Worm (Caenorhabditis elegans) whole organism, late embryonic: ENCODE data around the gene sut-1.

Experiments used
- C38D4.7 ChIP-seq: fragments of 200-800 bp; sonication (Bioruptor generic); optimal IDR thresholded peaks from 2 replicates; lab custom pipeline; 2018; ENCODE audit warnings: mild to moderate bottlenecking, missing genetic modification characterization, moderate library complexity, missing compliant biosample characterization
- Y22D7AL.16 ChIP-seq: sonication (generic microtip); optimal IDR thresholded peaks from 2 replicates; lab custom pipeline; 2016; ENCODE audit warnings: missing genetic modification characterization, missing compliant biosample characterization
- ceh-18 ChIP-seq: sonication (generic microtip); optimal IDR thresholded peaks from 2 replicates; lab custom pipeline; 2016; ENCODE audit warnings: missing genetic modification characterization, missing compliant biosample characterization
- ceh-31 ChIP-seq: sonication (generic microtip); optimal IDR thresholded peaks from 2 replicates; lab custom pipeline; 2016; ENCODE audit warnings: missing genetic modification characterization, missing compliant biosample characterization
- ceh-48 ChIP-seq: sonication (generic microtip); optimal IDR thresholded peaks from 2 replicates; lab custom pipeline; 2016; ENCODE audit warnings: missing genetic modification characterization, inconsistent platforms, missing compliant biosample characterization
- che-1 ChIP-seq: sonication (generic microtip); optimal IDR thresholded peaks from 2 replicates; lab custom pipeline; 2016; ENCODE audit warnings: mild to moderate bottlenecking, missing genetic modification characterization, missing compliant biosample characterization
- fkh-6 ChIP-seq: sonication (generic microtip); optimal IDR thresholded peaks from 2 replicates; lab custom pipeline; 2016; ENCODE audit warnings: missing genetic modification characterization, missing compliant biosample characterization
- gmeb-2 ChIP-seq: sonication (generic microtip); optimal IDR thresholded peaks from 2 replicates; lab custom pipeline; 2016; ENCODE audit warnings: missing genetic modification characterization, inconsistent platforms, missing compliant biosample characterization
- hlh-13 ChIP-seq: fragments of 200-800 bp; sonication (Bioruptor generic); optimal IDR thresholded peaks from 2 replicates; lab custom pipeline; 2018; ENCODE audit warnings: mild to moderate bottlenecking, missing genetic modification characterization, missing compliant biosample characterization
- hlh-15 ChIP-seq: sonication (generic microtip); optimal IDR thresholded peaks from 2 replicates; lab custom pipeline; 2016; ENCODE audit warnings: missing genetic modification characterization, missing compliant biosample characterization
- hlh-30 ChIP-seq: sonication (generic microtip); optimal IDR thresholded peaks from 2 replicates; lab custom pipeline; 2017; ENCODE audit warnings: antibody characterized with exemption, missing genetic modification characterization, missing compliant biosample characterization; ENCODE audit not compliant: insufficient read depth
- hlh-6 ChIP-seq: sonication (generic microtip); optimal IDR thresholded peaks from 2 replicates; lab custom pipeline; 2016; ENCODE audit warnings: missing genotype, missing genetic modification characterization, missing compliant biosample characterization
- hlh-8 ChIP-seq: sonication (generic microtip); optimal IDR thresholded peaks from 2 replicates; lab custom pipeline; 2016; ENCODE audit warnings: missing genotype, missing genetic modification characterization, missing compliant biosample characterization
- lim-6 ChIP-seq: sonication (generic microtip); optimal IDR thresholded peaks from 2 replicates; lab custom pipeline; 2016; ENCODE audit warnings: missing genetic modification characterization, missing compliant biosample characterization
- lin-11 ChIP-seq: fragments of 200-800 bp; sonication (Bioruptor generic); optimal IDR thresholded peaks from 2 replicates; lab custom pipeline; 2018; ENCODE audit warnings: mild to moderate bottlenecking, missing genetic modification characterization, missing compliant biosample characterization
- nhr-11 ChIP-seq: fragments of 150-350 bp; optimal IDR thresholded peaks from 2 replicates; lab custom pipeline; 2014; ENCODE audit warnings: missing biosample characterization, missing genetic modification characterization
- nhr-232 ChIP-seq: sonication (generic microtip); optimal IDR thresholded peaks from 2 replicates; lab custom pipeline; 2016; ENCODE audit warnings: missing genetic modification characterization, missing compliant biosample characterization
- pax-1 ChIP-seq: fragments of 150-350 bp; optimal IDR thresholded peaks from 2 replicates; lab custom pipeline; 2014; ENCODE audit warnings: missing biosample characterization, missing genetic modification characterization
- pha-2 ChIP-seq: sonication (generic microtip); optimal IDR thresholded peaks from 2 replicates; lab custom pipeline; 2017; ENCODE audit warnings: mild to moderate bottlenecking, missing genetic modification characterization, missing compliant biosample characterization
- ref-2 ChIP-seq: sonication (generic microtip); optimal IDR thresholded peaks from 2 replicates; lab custom pipeline; 2016; ENCODE audit warnings: missing genetic modification characterization, missing compliant biosample characterization
- tbx-7 ChIP-seq: sonication (generic microtip); optimal IDR thresholded peaks from 2 replicates; lab custom pipeline; 2016; ENCODE audit warnings: missing genotype, missing genetic modification characterization, missing compliant biosample characterization
- unc-3 ChIP-seq, 2 experiments: fragments of 200-800 bp in 1 of 2; sonication (Bioruptor generic) in 1 of 2; sonication (generic microtip) in 1 of 2; conservative IDR thresholded peaks in 1 of 2; optimal IDR thresholded peaks in 1 of 2; 2 replicates each; pipeline versions ENCODE4 v1.3.6 to Lab custom; 2016 to 2022; ENCODE audit warnings: missing compliant biosample characterization in 2 of 2, missing genetic modification characterization in 2 of 2, missing genetic modification reagents in 1 of 2
- unc-55 ChIP-seq: sonication (generic microtip); optimal IDR thresholded peaks from 2 replicates; lab custom pipeline; 2017; ENCODE audit warnings: missing biosample characterization, missing genetic modification reagents, missing genetic modification characterization
- unc-86 ChIP-seq: sonication (generic microtip); optimal IDR thresholded peaks from 2 replicates; lab custom pipeline; 2016; ENCODE audit warnings: missing genetic modification characterization, missing compliant biosample characterization
- ztf-16 ChIP-seq: sonication (generic microtip); optimal IDR thresholded peaks from 2 replicates; lab custom pipeline; 2017; ENCODE audit warnings: missing genetic modification characterization, missing compliant biosample characterization

The sut-1 gene

ce11 chrII:1082859-1083258 is 40.2 kb downstream of the sut-1 start, which contains the start of gene K02E7.1:
K02E7.1 (plus strand) TSS chrII:1083159.
- TF ChIP-seq ref-2 (tag; lab: Kevin White, UChicago) (no peak), unc-86 (tag; lab: Kevin White, UChicago) (no peak), hlh-13 (GFP tag; lab: Kevin White, UChicago) (no peak), che-1 (no peak), hlh-15 (tag; lab: Kevin White, UChicago) (no peak), ztf-16 (tag; lab: Kevin White, UChicago) (no peak), hlh-6 (tag; lab: Kevin White, UChicago) (no peak), hlh-30 (tag; lab: Kevin White, UChicago) (no peak), lim-6 (tag; lab: Kevin White, UChicago) (no peak), ceh-18 (no peak), ceh-48 (no peak)

- TF ChIP-seq hlh-8 (tag; lab: Kevin White, UChicago) (no peak), Y22D7AL.16 (tag; lab: Kevin White, UChicago) (no peak)
- TF ChIP-seq, all 69 proteins: peak for 0
These were observed 47.6 kb downstream of the sut-1 start, which contains the start of gene K02E7.11 for ce11 chrII:1075424-1075823. K02E7.11 (minus strand) TSS chrII:1075524.

ce11 chrII:1072106-1072505 is 51.0 kb downstream of the sut-1 start, which contains the start of gene K02E7.4:
K02E7.4 (plus strand) TSS chrII:1072406.
- TF ChIP-seq ceh-31 (no peak), pax-1 (tag; lab: Kevin White, UChicago) (no peak), hlh-30 (tag; lab: Kevin White, UChicago) (no peak), hlh-6 (tag; lab: Kevin White, UChicago) (no peak), nhr-232 (tag; lab: Kevin White, UChicago) (no peak), hlh-15 (tag; lab: Kevin White, UChicago) (no peak), unc-55 (GFP tag; lab: Kevin White, UChicago) (no peak), ceh-18 (no peak), pha-2 (tag; lab: Kevin White, UChicago) (no peak), che-1 (no peak), fkh-6 (no peak), C38D4.7 (no peak), tbx-7 (tag; lab: Kevin White, UChicago) (no peak), nhr-11 (tag; lab: Kevin White, UChicago) (no peak), gmeb-2 (tag; lab: Kevin White, UChicago) (no peak), Y22D7AL.16 (tag; lab: Kevin White, UChicago) (no peak), unc-3 (GFP tag; conservative IDR thresholded peaks at IDR 0.05; lab: Robert Waterston, UW) (no peak), unc-3 (tag; optimal IDR thresholded peaks at IDR 0.05; lab: Kevin White, UChicago) (no peak), hlh-13 (GFP tag; lab: Kevin White, UChicago) (no peak), lin-11 (tag; lab: Kevin White, UChicago) (no peak)
- TF ChIP-seq, all 69 proteins: peak for 0

ce11 chrII:1071432-1071831 is 51.6 kb downstream of the sut-1 start:
- TF ChIP-seq hlh-13 (GFP tag; lab: Kevin White, UChicago) = no peak
- TF ChIP-seq C38D4.7 = no peak
- TF ChIP-seq, all 69 proteins: peak for 0
